Fruit fly (Drosophila melanogaster) whole organism, wandering third instar larva: ENCODE results near the gene djl.

Experiments used
- CG9705 ChIP-seq: fragments of 200-800 bp; sonication (Bioruptor generic); optimal IDR thresholded peaks from 2 replicates; lab custom pipeline; 2018; ENCODE audit warnings: missing biosample characterization, mild to moderate bottlenecking, missing genetic modification characterization
- GATAd ChIP-seq: sonication (Bioruptor generic); optimal IDR thresholded peaks from 2 replicates; lab custom pipeline; 2016; ENCODE audit warnings: missing biosample characterization, missing genetic modification characterization
- Hnf4 ChIP-seq: fragments of 200-800 bp; sonication (Bioruptor generic); optimal IDR thresholded peaks from 2 replicates; lab custom pipeline; 2016; ENCODE audit warnings: missing biosample characterization, mild to moderate bottlenecking, missing genetic modification characterization
- Myc ChIP-seq: fragments of >200 bp; optimal IDR thresholded peaks from 2 replicates; lab custom pipeline; 2017

DNA sequence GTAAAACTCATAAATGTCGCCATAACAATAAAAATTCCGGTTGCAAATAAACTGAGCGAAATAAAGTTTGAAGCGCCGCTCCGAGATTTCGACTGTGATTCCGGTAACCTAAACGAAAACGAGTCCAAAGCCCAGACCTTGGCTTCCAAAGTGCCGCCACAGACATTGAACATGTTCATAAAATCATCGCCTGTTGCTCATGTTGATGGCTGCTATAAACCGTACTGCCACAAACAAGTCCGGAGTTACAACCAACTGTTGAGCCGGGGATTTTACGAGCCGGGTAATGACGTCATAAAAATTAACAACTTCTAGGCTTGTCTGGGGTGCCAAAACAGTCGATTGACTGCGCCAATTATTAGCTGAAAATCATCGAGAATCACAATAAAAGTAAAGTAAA, 32.0 kb upstream of the djl start:
- no peak for TF ChIP-seq GATAd (GFP tag; lab: Kevin White, UChicago)
- TF ChIP-seq Hnf4 (GFP tag; lab: Kevin White, UChicago), result no peak
- no peak for TF ChIP-seq Myc (lab: Kevin White, UChicago)
- TF ChIP-seq CG9705 (GFP tag; lab: Kevin White, UChicago), result no peak
